Worm (Caenorhabditis elegans) whole organism, midembryonic: Measurements from ENCODE around the gene inft-2.

Experiments
- T22C8.4 ChIP-seq: fragments of 200-800 bp; sonication (Bioruptor generic); IDR thresholded peaks from 2 replicates; pipeline ENCODE4 v1.3.6; 2022; ENCODE audit warnings: missing genetic modification characterization, missing compliant biosample characterization
- cog-1 ChIP-seq: sonication (generic microtip); optimal IDR thresholded peaks from 2 replicates; lab custom pipeline; 2016; ENCODE audit warnings: missing genetic modification characterization, missing compliant biosample characterization
- flt-1 ChIP-seq: fragments of 200-800 bp; sonication (Bioruptor generic); IDR thresholded peaks from 2 replicates; pipeline ENCODE4 v1.3.6; 2022; ENCODE audit warnings: missing genetic modification characterization, missing compliant biosample characterization
- klf-2 ChIP-seq: fragments of 200-800 bp; sonication (Bioruptor generic); conservative IDR thresholded peaks from 2 replicates; pipeline ENCODE4 v1.3.6; 2022; ENCODE audit warnings: missing genetic modification reagents, missing genetic modification characterization, missing compliant biosample characterization
- med-1 ChIP-seq: sonication (generic microtip); optimal IDR thresholded peaks from 2 replicates; lab custom pipeline; 2017; ENCODE audit warnings: missing genetic modification characterization, mild to moderate bottlenecking, missing compliant biosample characterization, antibody characterized with exemption, missing genetic modification reagents; ENCODE audit not compliant: insufficient read depth
- ref-1 ChIP-seq: fragments of 200-800 bp; sonication (Bioruptor generic); conservative IDR thresholded peaks from 2 replicates; pipeline ENCODE4 v1.3.6; 2022; ENCODE audit warnings: missing genetic modification reagents, missing genetic modification characterization, missing compliant biosample characterization
- tab-1 ChIP-seq: fragments of 200-800 bp; sonication (Bioruptor generic); IDR thresholded peaks from 2 replicates; pipeline ENCODE4 v1.3.6; 2022; ENCODE audit warnings: missing genetic modification characterization, missing compliant biosample characterization
- ztf-23 ChIP-seq: fragments of 200-800 bp; sonication (Bioruptor generic); IDR thresholded peaks from 2 replicates; pipeline ENCODE4 v1.3.6; 2022; ENCODE audit warnings: missing genetic modification reagents, missing genetic modification characterization, missing compliant biosample characterization
- ztf-29 ChIP-seq: fragments of 200-800 bp; sonication (Bioruptor generic); IDR thresholded peaks from 2 replicates; pipeline ENCODE4 v1.3.6; 2022; ENCODE audit warnings: missing genetic modification reagents, missing genetic modification characterization, missing compliant biosample characterization

Gene inft-2

ce11 chrV:13028871-13029270 lies 26.8 kb downstream of the inft-2 start:
- no peak for TF ChIP-seq klf-2 (GFP tag; lab: Robert Waterston, UW)
- no peak for TF ChIP-seq flt-1 (GFP tag; lab: Robert Waterston, UW)
- TF ChIP-seq ztf-29 (GFP tag; lab: Robert Waterston, UW) = no peak
- no peak for TF ChIP-seq T22C8.4
- no peak for TF ChIP-seq cog-1
- TF ChIP-seq ref-1 (GFP tag; lab: Robert Waterston, UW) = no peak
- no peak for TF ChIP-seq tab-1 (GFP tag; lab: Robert Waterston, UW)
- TF ChIP-seq med-1 = no peak
- TF ChIP-seq ztf-23 (GFP tag; lab: Robert Waterston, UW) = no peak

ce11 chrV:13033223-13033622 lies 31.1 kb downstream of the inft-2 start, which contains the start of gene W07G4.1:
TSS of gene W07G4.1 (plus strand) at chrV:13033523.
- TF ChIP-seq T22C8.4 (no peak), flt-1 (GFP tag; lab: Robert Waterston, UW) (no peak), klf-2 (GFP tag; lab: Robert Waterston, UW) (no peak), cog-1 (no peak), med-1 (no peak), ref-1 (GFP tag; lab: Robert Waterston, UW) (no peak), tab-1 (GFP tag; lab: Robert Waterston, UW) (no peak), ztf-29 (GFP tag; lab: Robert Waterston, UW) (no peak), ztf-23 (GFP tag; lab: Robert Waterston, UW) (no peak)

- TF ChIP-seq ztf-29 (GFP tag; lab: Robert Waterston, UW) (no peak), flt-1 (GFP tag; lab: Robert Waterston, UW) (no peak), med-1 (no peak), tab-1 (GFP tag; lab: Robert Waterston, UW) (no peak), T22C8.4 (no peak), ref-1 (GFP tag; lab: Robert Waterston, UW) (no peak), klf-2 (GFP tag; lab: Robert Waterston, UW) (no peak), cog-1 (no peak), ztf-23 (GFP tag; lab: Robert Waterston, UW) (no peak)
Measured at ce11 chrV:13034604-13035003, 32.5 kb downstream of the inft-2 start, which contains the start of gene W07G4.7. TSS of gene W07G4.7 (minus strand) at chrV:13034704.

ce11 chrV:13036466-13036865 lies 34.3 kb downstream of the inft-2 start, which contains the start of gene W07G4.2:
TSS of gene W07G4.2 (minus strand) at chrV:13036566.
- no peak for TF ChIP-seq ztf-29 (GFP tag; lab: Robert Waterston, UW)
- TF ChIP-seq ztf-23 (GFP tag; lab: Robert Waterston, UW) = no peak
- TF ChIP-seq med-1 = no peak
- TF ChIP-seq klf-2 (GFP tag; lab: Robert Waterston, UW) = no peak
- TF ChIP-seq flt-1 (GFP tag; lab: Robert Waterston, UW) = no peak
- TF ChIP-seq ref-1 (GFP tag; lab: Robert Waterston, UW) = no peak
- TF ChIP-seq tab-1 (GFP tag; lab: Robert Waterston, UW) = no peak
- no peak for TF ChIP-seq cog-1
- no peak for TF ChIP-seq T22C8.4

- TF ChIP-seq T22C8.4 (peak; percentile 25; the same call in 1 of the 2 replicates), med-1 (peak; percentile 40), cog-1 (no peak), tab-1 (GFP tag; lab: Robert Waterston, UW) (0 out of 2 replicates have a peak, but pooled peaks have one; percentile 44), flt-1 (GFP tag; lab: Robert Waterston, UW) (peak; percentile 35; the same call in 1 of the 2 replicates), ztf-29 (GFP tag; lab: Robert Waterston, UW) (no peak), ref-1 (GFP tag; lab: Robert Waterston, UW) (no peak), ztf-23 (GFP tag; lab: Robert Waterston, UW) (0 out of 2 replicates have a peak, but pooled peaks have one; percentile 63), klf-2 (GFP tag; lab: Robert Waterston, UW) (no peak)
Measured at ce11 chrV:13041666-13042065, 39.5 kb downstream of the inft-2 start, which contains the start of gene scyl-1. TSS of gene scyl-1 (minus strand) at chrV:13041721.

ce11 chrV:13043195-13043762 lies 41.2 kb downstream of the inft-2 start, which contains the start of gene lap-2:
TSS of gene lap-2 (plus strand) at chrV:13043712.
- no peak for TF ChIP-seq ref-1 (GFP tag; lab: Robert Waterston, UW)
- no peak for TF ChIP-seq ztf-29 (GFP tag; lab: Robert Waterston, UW)
- TF ChIP-seq cog-1 = no peak
- TF ChIP-seq ztf-23 (GFP tag; lab: Robert Waterston, UW) = no peak
- no peak for TF ChIP-seq T22C8.4
- TF ChIP-seq med-1 = no peak
- no peak for TF ChIP-seq flt-1 (GFP tag; lab: Robert Waterston, UW)
- TF ChIP-seq tab-1 (GFP tag; lab: Robert Waterston, UW) = no peak
- no peak for TF ChIP-seq klf-2 (GFP tag; lab: Robert Waterston, UW)

- TF ChIP-seq flt-1 (GFP tag; lab: Robert Waterston, UW) (no peak), med-1 (no peak), tab-1 (GFP tag; lab: Robert Waterston, UW) (no peak), klf-2 (GFP tag; lab: Robert Waterston, UW) (no peak), ref-1 (GFP tag; lab: Robert Waterston, UW) (no peak), T22C8.4 (no peak), ztf-29 (GFP tag; lab: Robert Waterston, UW) (no peak), cog-1 (no peak)
Measured at ce11 chrV:13043832-13044521, 41.9 kb downstream of the inft-2 start.

ce11 chrV:13045017-13045416 lies 42.9 kb downstream of the inft-2 start:
- no peak for TF ChIP-seq med-1
- no peak for TF ChIP-seq klf-2 (GFP tag; lab: Robert Waterston, UW)
- TF ChIP-seq tab-1 (GFP tag; lab: Robert Waterston, UW) = no peak
- no peak for TF ChIP-seq ref-1 (GFP tag; lab: Robert Waterston, UW)
- TF ChIP-seq cog-1 = no peak
- no peak for TF ChIP-seq ztf-23 (GFP tag; lab: Robert Waterston, UW)
- no peak for TF ChIP-seq T22C8.4
- TF ChIP-seq flt-1 (GFP tag; lab: Robert Waterston, UW) = no peak
